Worm (Caenorhabditis elegans): ENCODE data around the gene acl-12.

acl-12 gene

ce11 chrX:7407749-7408148 lies 34.6 kb downstream of the acl-12 start:
- TF ChIP-seq med-1 (GFP tag; optimal IDR thresholded peaks at IDR 0.05; ENCODE audit: insufficient read depth) (no peak), tab-1 (GFP tag; IDR thresholded peaks at IDR 0.05) (no peak), klf-2 (GFP tag; conservative IDR thresholded peaks at IDR 0.05) (no peak), ztf-23 (GFP tag; IDR thresholded peaks at IDR 0.05) (no peak), ztf-29 (GFP tag; IDR thresholded peaks at IDR 0.05) (no peak), cog-1 (tag; optimal IDR thresholded peaks at IDR 0.05) (no peak), ref-1 (GFP tag; conservative IDR thresholded peaks at IDR 0.05) (no peak), flt-1 (GFP tag; IDR thresholded peaks at IDR 0.05) (no peak), T22C8.4 (GFP tag; IDR thresholded peaks at IDR 0.05) (no peak)

- TF ChIP-seq flt-1 (GFP tag; IDR thresholded peaks at IDR 0.05) (no peak), klf-2 (GFP tag; conservative IDR thresholded peaks at IDR 0.05) (no peak), ref-1 (GFP tag; conservative IDR thresholded peaks at IDR 0.05) (no peak)
Measured at ce11 chrX:7405393-7405792, 37.0 kb downstream of the acl-12 start, which contains the start of gene C10A4.3. Gene C10A4.3 (plus strand): TSS chrX:7405693.

ce11 chrX:7404551-7404950 lies 37.8 kb downstream of the acl-12 start:
- TF ChIP-seq ref-1 (GFP tag; conservative IDR thresholded peaks at IDR 0.05) = no peak
- TF ChIP-seq T22C8.4 (GFP tag; IDR thresholded peaks at IDR 0.05) = no peak
- TF ChIP-seq flt-1 (GFP tag; IDR thresholded peaks at IDR 0.05) = no peak
- no peak for TF ChIP-seq ztf-29 (GFP tag; IDR thresholded peaks at IDR 0.05)
- TF ChIP-seq tab-1 (GFP tag; IDR thresholded peaks at IDR 0.05) = no peak
- TF ChIP-seq cog-1 (tag; optimal IDR thresholded peaks at IDR 0.05) = no peak
- TF ChIP-seq med-1 (GFP tag; optimal IDR thresholded peaks at IDR 0.05; ENCODE audit: insufficient read depth) = no peak
- TF ChIP-seq ztf-23 (GFP tag; IDR thresholded peaks at IDR 0.05) = no peak
- TF ChIP-seq klf-2 (GFP tag; conservative IDR thresholded peaks at IDR 0.05) = no peak

- TF ChIP-seq ztf-23 (GFP tag; IDR thresholded peaks at IDR 0.05) (no peak), T22C8.4 (GFP tag; IDR thresholded peaks at IDR 0.05) (no peak), ref-1 (GFP tag; conservative IDR thresholded peaks at IDR 0.05) (no peak), flt-1 (GFP tag; IDR thresholded peaks at IDR 0.05) (no peak), ztf-29 (GFP tag; IDR thresholded peaks at IDR 0.05) (no peak), klf-2 (GFP tag; conservative IDR thresholded peaks at IDR 0.05) (no peak), med-1 (GFP tag; optimal IDR thresholded peaks at IDR 0.05; ENCODE audit: insufficient read depth) (no peak), cog-1 (tag; optimal IDR thresholded peaks at IDR 0.05) (no peak), tab-1 (GFP tag; IDR thresholded peaks at IDR 0.05) (no peak)
Measured at ce11 chrX:7400788-7401187, 41.6 kb downstream of the acl-12 start, which contains the start of gene C10A4.4. Gene C10A4.4 (plus strand): TSS chrX:7401088.

ce11 chrX:7398584-7398983 lies 43.8 kb downstream of the acl-12 start, which contains the start of gene C10A4.10:
Gene C10A4.10 (plus strand): TSS chrX:7398884.
- TF ChIP-seq ztf-29 (GFP tag; IDR thresholded peaks at IDR 0.05) (no peak), T22C8.4 (GFP tag; IDR thresholded peaks at IDR 0.05) (no peak), klf-2 (GFP tag; conservative IDR thresholded peaks at IDR 0.05) (no peak), tab-1 (GFP tag; IDR thresholded peaks at IDR 0.05) (no peak), ref-1 (GFP tag; conservative IDR thresholded peaks at IDR 0.05) (no peak), ztf-23 (GFP tag; IDR thresholded peaks at IDR 0.05) (no peak), cog-1 (tag; optimal IDR thresholded peaks at IDR 0.05) (no peak), flt-1 (GFP tag; IDR thresholded peaks at IDR 0.05) (no peak), med-1 (GFP tag; optimal IDR thresholded peaks at IDR 0.05; ENCODE audit: insufficient read depth) (no peak)

ce11 chrX:7397935-7398334 lies 44.4 kb downstream of the acl-12 start, which contains the start of gene C10A4.13:
Gene C10A4.13 (minus strand): TSS chrX:7398035.
- TF ChIP-seq ztf-23 (GFP tag; IDR thresholded peaks at IDR 0.05) (no peak), T22C8.4 (GFP tag; IDR thresholded peaks at IDR 0.05) (no peak), ztf-29 (GFP tag; IDR thresholded peaks at IDR 0.05) (no peak), klf-2 (GFP tag; conservative IDR thresholded peaks at IDR 0.05) (no peak), tab-1 (GFP tag; IDR thresholded peaks at IDR 0.05) (no peak), flt-1 (GFP tag; IDR thresholded peaks at IDR 0.05) (no peak), cog-1 (tag; optimal IDR thresholded peaks at IDR 0.05) (no peak)

- TF ChIP-seq med-1 (GFP tag; optimal IDR thresholded peaks at IDR 0.05; ENCODE audit: insufficient read depth) (no peak), ztf-23 (GFP tag; IDR thresholded peaks at IDR 0.05) (no peak), flt-1 (GFP tag; IDR thresholded peaks at IDR 0.05) (no peak), cog-1 (tag; optimal IDR thresholded peaks at IDR 0.05) (no peak)
Measured at ce11 chrX:7393167-7393566, 49.2 kb downstream of the acl-12 start, which contains the start of gene gad-2. Gene gad-2 (plus strand): TSS chrX:7393467.

- no peak for TF ChIP-seq flt-1 (GFP tag; IDR thresholded peaks at IDR 0.05)
- no peak for TF ChIP-seq klf-2 (GFP tag; conservative IDR thresholded peaks at IDR 0.05)
- TF ChIP-seq ztf-23 (GFP tag; IDR thresholded peaks at IDR 0.05) = no peak
Measured at ce11 chrX:7390270-7390669, 52.1 kb downstream of the acl-12 start, which contains the start of gene C10A4.6. Gene C10A4.6 (plus strand): TSS chrX:7390570.

Measured in whole organism, midembryonic.